Worm (Caenorhabditis elegans) whole organism, young adult: ENCODE data around the gene ttll-5.

Experiments
- Y53F4B.3 ChIP-seq: fragments of 200-800 bp; sonication (Bioruptor generic); IDR thresholded peaks from 2 replicates; pipeline ENCODE4 v1.3.6; 2022; ENCODE audit warnings: missing genetic modification reagents, missing genetic modification characterization, missing compliant biosample characterization
- ama-1 ChIP-seq, 3 experiments: fragments of 150-350 bp in 1 of 3; sonication (generic microtip) in 2 of 3; optimal IDR thresholded peaks; 2 replicates each; lab custom pipeline; 2014 to 2018; ENCODE audit warnings: missing biosample characterization in 2 of 3, missing genetic modification characterization in 2 of 3, missing genetic modification reagents in 2 of 3
- aptf-2 ChIP-seq: fragments of 200-800 bp; sonication (Bioruptor generic); conservative IDR thresholded peaks from 2 replicates; pipeline ENCODE4 v1.3.6; 2022; ENCODE audit warnings: missing genetic modification reagents, missing genetic modification characterization, missing compliant biosample characterization
- atf-7 ChIP-seq: sonication (generic microtip); optimal IDR thresholded peaks from 2 replicates; lab custom pipeline; 2017; ENCODE audit warnings: mild to moderate bottlenecking, missing genetic modification characterization, missing compliant biosample characterization
- lsl-1 ChIP-seq: fragments of 200-800 bp; sonication (Bioruptor generic); optimal IDR thresholded peaks from 2 replicates; lab custom pipeline; 2018; ENCODE audit warnings: mild to moderate bottlenecking, missing genetic modification characterization, moderate library complexity, missing compliant biosample characterization
- sea-2 ChIP-seq: fragments of 200-800 bp; sonication (Bioruptor generic); IDR thresholded peaks from 2 replicates; pipeline ENCODE4 v1.3.6; 2022; ENCODE audit warnings: missing genetic modification characterization, missing compliant biosample characterization
- snpc-4 ChIP-seq, 5 experiments: fragments of 150-350 bp in 1 of 5; sonication (generic microtip) in 4 of 5; optimal IDR thresholded peaks; 2 replicates each; lab custom pipeline; 2014 to 2018; ENCODE audit warnings: missing genetic modification characterization in 5 of 5, missing biosample characterization in 3 of 5, antibody characterized with exemption in 2 of 5, mild to moderate bottlenecking in 2 of 5, missing compliant biosample characterization in 2 of 5, missing genotype in 2 of 5, moderate library complexity in 2 of 5, missing genetic modification reagents in 1 of 5
- sptf-2 ChIP-seq: fragments of 200-800 bp; sonication (Bioruptor generic); optimal IDR thresholded peaks from 2 replicates; lab custom pipeline; 2018; ENCODE audit warnings: mild to moderate bottlenecking, missing genetic modification characterization, missing compliant biosample characterization
- tbp1 ChIP-seq: fragments of 200-800 bp; sonication (Bioruptor generic); optimal IDR thresholded peaks from 2 replicates; lab custom pipeline; 2018; ENCODE audit warnings: mild to moderate bottlenecking, missing genetic modification characterization, missing compliant biosample characterization
- unc-62 ChIP-seq: fragments of 150-350 bp; optimal IDR thresholded peaks from 2 replicates; lab custom pipeline; 2014; ENCODE audit warnings: missing biosample characterization, missing genetic modification reagents, missing genetic modification characterization
- xnd-1 ChIP-seq: sonication (generic microtip); optimal IDR thresholded peaks from 2 replicates; lab custom pipeline; 2016; ENCODE audit warnings: missing genotype, missing genetic modification reagents, missing genetic modification characterization, missing compliant biosample characterization
- ztf-6 ChIP-seq: fragments of 200-800 bp; sonication (Bioruptor generic); IDR thresholded peaks from 2 replicates; pipeline ENCODE4 v1.3.6; 2022; ENCODE audit warnings: missing genetic modification reagents, missing genetic modification characterization, missing compliant biosample characterization

- TF ChIP-seq aptf-2 (GFP tag; lab: Robert Waterston, UW) (no peak), Y53F4B.3 (GFP tag; lab: Robert Waterston, UW) (no peak), lsl-1 (GFP tag; lab: Kevin White, UChicago) (no peak), ztf-6 (no peak), snpc-4 (GFP tag; optimal IDR thresholded peaks at IDR 0.05; lab: Kevin White, UChicago) (no peak), snpc-4 (tag; optimal IDR thresholded peaks at IDR 0.05; lab: Kevin White, UChicago) (peak in 3 of 4 experiments; percentile 6 to 48 (median 6)), tbp1 (GFP tag; lab: Kevin White, UChicago) (peak; percentile 18), unc-62 (no peak), ama-1 (optimal IDR thresholded peaks at IDR 0.05; lab: Kevin White, UChicago) (no peak), ama-1 (GFP tag; optimal IDR thresholded peaks at IDR 0.05; lab: Kevin White, UChicago) (no peak), sea-2 (no peak), atf-7 (no peak), sptf-2 (GFP tag; lab: Kevin White, UChicago) (no peak), xnd-1 (tag; lab: Kevin White, UChicago) (no peak)
These were observed 40.1 kb downstream of the ttll-5 start, which contains the start of the genes F38B7.17 and F38B7.3 for ce11 chrV:11548914-11549406.
